Worm (Caenorhabditis elegans) whole organism, young adult: Measurements from ENCODE around the gene bath-3.
"Not testable (repeated sequence)": the region's sequence is repeated elsewhere in the genome, so short reads cannot be mapped to it uniquely, and the experiment has no call there.

Source experiments
- B0019.2 ChIP-seq: fragments of 200-800 bp; sonication (Bioruptor generic); conservative IDR thresholded peaks from 2 replicates; pipeline ENCODE4 v1.3.6; 2022; ENCODE audit warnings: missing genetic modification reagents, missing genetic modification characterization, missing compliant biosample characterization
- B0035.1 ChIP-seq: sonication (generic microtip); optimal IDR thresholded peaks from 2 replicates; lab custom pipeline; 2016; ENCODE audit warnings: missing genetic modification characterization, mild to moderate bottlenecking, missing compliant biosample characterization, missing genotype, missing genetic modification reagents
- C06A6.2 ChIP-seq: fragments of 200-800 bp; sonication (Bioruptor generic); conservative IDR thresholded peaks from 2 replicates; pipeline ENCODE4 v1.3.6; 2022; ENCODE audit warnings: missing genetic modification characterization, missing compliant biosample characterization
- F23B12.7 ChIP-seq: sonication (generic microtip); optimal IDR thresholded peaks from 2 replicates; lab custom pipeline; 2017; ENCODE audit warnings: missing genetic modification characterization, mild to moderate bottlenecking, missing compliant biosample characterization, antibody characterized with exemption, moderate library complexity; ENCODE audit not compliant: insufficient read depth
- F37B4.10 ChIP-seq: fragments of 200-800 bp; sonication (Bioruptor generic); IDR thresholded peaks from 2 replicates; pipeline ENCODE4 v1.3.6; 2022; ENCODE audit warnings: missing genetic modification characterization, missing compliant biosample characterization
- F52B5.7 ChIP-seq: sonication (generic microtip); optimal IDR thresholded peaks from 2 replicates; lab custom pipeline; 2016; ENCODE audit warnings: mild to moderate bottlenecking, missing genetic modification characterization, missing compliant biosample characterization
- Y56A3A.18 ChIP-seq: fragments of 200-800 bp; sonication (Bioruptor generic); IDR thresholded peaks from 2 replicates; pipeline ENCODE4 v1.3.6; 2022; ENCODE audit warnings: missing genetic modification reagents, missing genetic modification characterization, missing compliant biosample characterization
- ZK185.1 ChIP-seq: sonication (generic microtip); optimal IDR thresholded peaks from 2 replicates; lab custom pipeline; 2016; ENCODE audit warnings: mild to moderate bottlenecking, missing genetic modification characterization, missing compliant biosample characterization; ENCODE audit not compliant: poor library complexity, severe bottlenecking
- attf-3 ChIP-seq: fragments of 200-800 bp; sonication (Bioruptor generic); conservative IDR thresholded peaks from 2 replicates; pipeline ENCODE4 v1.3.6; 2022; ENCODE audit warnings: missing genetic modification reagents, missing genetic modification characterization, missing compliant biosample characterization
- cebp-1 ChIP-seq, 2 experiments: fragments of 200-800 bp in 1 of 2; sonication (Bioruptor generic) in 1 of 2; sonication (generic microtip) in 1 of 2; IDR thresholded peaks in 1 of 2; optimal IDR thresholded peaks in 1 of 2; 2 replicates each; pipeline versions ENCODE4 v1.3.6 to Lab custom; 2017 to 2022; ENCODE audit warnings: missing compliant biosample characterization in 2 of 2, missing genetic modification characterization in 2 of 2, mild to moderate bottlenecking in 1 of 2, missing genetic modification reagents in 1 of 2, moderate library complexity in 1 of 2
- ceh-58 ChIP-seq: fragments of 200-800 bp; sonication (Bioruptor generic); IDR thresholded peaks from 2 replicates; pipeline ENCODE4 v1.3.6; 2022; ENCODE audit warnings: missing genetic modification characterization, missing compliant biosample characterization
- dpff-1 ChIP-seq: sonication (generic microtip); optimal IDR thresholded peaks from 2 replicates; lab custom pipeline; 2017; ENCODE audit warnings: mild to moderate bottlenecking, missing genetic modification characterization, missing compliant biosample characterization
- efl-1 ChIP-seq: fragments of 150-350 bp; optimal IDR thresholded peaks from 2 replicates; lab custom pipeline; 2014; ENCODE audit warnings: missing biosample characterization, missing genetic modification reagents, missing genetic modification characterization
- egl-18 ChIP-seq: fragments of 200-800 bp; sonication (Bioruptor generic); IDR thresholded peaks from 2 replicates; pipeline ENCODE4 v1.3.6; 2022; ENCODE audit warnings: missing genetic modification reagents, missing genetic modification characterization, missing compliant biosample characterization
- egl-44 ChIP-seq: fragments of 200-800 bp; sonication (Bioruptor generic); IDR thresholded peaks from 2 replicates; pipeline ENCODE4 v1.3.6; 2022; ENCODE audit warnings: missing genetic modification reagents, missing genetic modification characterization, missing compliant biosample characterization
- ekl-4 ChIP-seq: fragments of 200-800 bp; sonication (Bioruptor generic); IDR thresholded peaks from 2 replicates; pipeline ENCODE4 v1.3.6; 2022; ENCODE audit warnings: missing genetic modification reagents, missing genetic modification characterization, missing compliant biosample characterization
- gei-17 ChIP-seq: fragments of 200-800 bp; sonication (Bioruptor generic); optimal IDR thresholded peaks from 2 replicates; lab custom pipeline; 2018; ENCODE audit warnings: mild to moderate bottlenecking, missing genetic modification characterization, missing compliant biosample characterization
- lag-1 ChIP-seq: fragments of 200-800 bp; sonication (Bioruptor generic); IDR thresholded peaks from 2 replicates; pipeline ENCODE4 v1.3.6; 2022; ENCODE audit warnings: missing genetic modification reagents, missing genetic modification characterization, missing compliant biosample characterization
- let-607 ChIP-seq, 2 experiments: fragments of 200-800 bp in 1 of 2; sonication (Bioruptor generic) in 1 of 2; sonication (generic microtip) in 1 of 2; optimal IDR thresholded peaks; 2 replicates each; lab custom pipeline; 2016 to 2018; ENCODE audit warnings: mild to moderate bottlenecking in 2 of 2, missing compliant biosample characterization in 2 of 2, missing genetic modification characterization in 2 of 2, moderate library complexity in 2 of 2, missing genotype in 1 of 2
- lin-26 ChIP-seq: fragments of 200-800 bp; sonication (Bioruptor generic); IDR thresholded peaks from 2 replicates; pipeline ENCODE4 v1.3.6; 2022; ENCODE audit warnings: missing genetic modification reagents, missing genetic modification characterization, missing compliant biosample characterization
- madf-10 ChIP-seq: sonication (generic microtip); optimal IDR thresholded peaks from 2 replicates; lab custom pipeline; 2016; ENCODE audit warnings: mild to moderate bottlenecking, missing genetic modification characterization, missing compliant biosample characterization
- mes-4 ChIP-seq: sonication (generic microtip); optimal IDR thresholded peaks from 2 replicates; lab custom pipeline; 2016; ENCODE audit warnings: missing genotype, missing genetic modification characterization, missing compliant biosample characterization
- rpc-1 ChIP-seq, 2 experiments: fragments of 150-350 bp in 1 of 2; sonication (generic microtip) in 1 of 2; optimal IDR thresholded peaks; 2 replicates each; lab custom pipeline; 2014 to 2018; ENCODE audit warnings: missing biosample characterization in 1 of 2, missing genetic modification characterization in 1 of 2, missing genetic modification reagents in 1 of 2, missing genotype in 1 of 2
- snpc-1.1 ChIP-seq: sonication (generic microtip); optimal IDR thresholded peaks from 2 replicates; lab custom pipeline; 2017; ENCODE audit warnings: missing genetic modification characterization, mild to moderate bottlenecking, missing compliant biosample characterization, antibody characterized with exemption, moderate library complexity, missing genotype, missing genetic modification reagents; ENCODE audit not compliant: insufficient read depth
- snpc-1.3 ChIP-seq: sonication (generic microtip); optimal IDR thresholded peaks from 2 replicates; lab custom pipeline; 2017; ENCODE audit warnings: missing genetic modification characterization, mild to moderate bottlenecking, missing compliant biosample characterization, antibody characterized with exemption, moderate library complexity, missing genotype, missing genetic modification reagents; ENCODE audit not compliant: insufficient read depth
- somi-1 ChIP-seq: fragments of 200-800 bp; sonication (Bioruptor generic); optimal IDR thresholded peaks from 2 replicates; lab custom pipeline; 2018; ENCODE audit warnings: mild to moderate bottlenecking, missing genetic modification characterization, missing compliant biosample characterization
- sptf-2 ChIP-seq: fragments of 200-800 bp; sonication (Bioruptor generic); optimal IDR thresholded peaks from 2 replicates; lab custom pipeline; 2018; ENCODE audit warnings: mild to moderate bottlenecking, missing genetic modification characterization, missing compliant biosample characterization
- tbp1 ChIP-seq: fragments of 200-800 bp; sonication (Bioruptor generic); optimal IDR thresholded peaks from 2 replicates; lab custom pipeline; 2018; ENCODE audit warnings: mild to moderate bottlenecking, missing genetic modification characterization, missing compliant biosample characterization
- tlf-1 ChIP-seq: fragments of 200-800 bp; sonication (Bioruptor generic); optimal IDR thresholded peaks from 2 replicates; lab custom pipeline; 2018; ENCODE audit warnings: mild to moderate bottlenecking, missing genetic modification characterization, missing compliant biosample characterization
- unc-130 ChIP-seq: sonication (generic microtip); optimal IDR thresholded peaks from 2 replicates; lab custom pipeline; 2016; ENCODE audit warnings: missing genetic modification reagents, missing genetic modification characterization, missing compliant biosample characterization
- unc-62 ChIP-seq: fragments of 150-350 bp; optimal IDR thresholded peaks from 2 replicates; lab custom pipeline; 2014; ENCODE audit warnings: missing biosample characterization, missing genetic modification reagents, missing genetic modification characterization
- ztf-26 ChIP-seq: sonication (generic microtip); optimal IDR thresholded peaks from 2 replicates; lab custom pipeline; 2017; ENCODE audit warnings: missing genetic modification characterization, missing compliant biosample characterization

The bath-3 gene

DNA sequence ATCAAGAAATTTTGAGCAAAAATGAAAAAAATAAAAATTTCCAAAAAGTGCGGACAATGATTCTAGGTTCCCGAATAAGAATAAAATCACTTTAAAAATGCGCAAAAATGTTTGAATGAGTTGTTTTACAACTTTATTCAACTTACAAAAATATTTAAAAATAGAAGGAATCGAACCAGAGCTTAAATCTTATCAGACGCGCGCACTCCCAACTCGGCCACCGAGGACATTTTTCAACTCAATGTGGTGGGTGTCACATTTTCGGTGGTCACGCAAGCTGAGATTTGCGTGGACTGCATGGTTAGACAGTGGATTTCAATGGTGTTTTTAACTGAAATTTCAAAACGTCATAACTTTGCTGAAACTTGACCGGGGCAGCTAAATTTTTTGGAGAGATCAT lies 5.6 kb downstream of the bath-3 start:
- not testable (repeated sequence) for TF ChIP-seq rpc-1 (optimal IDR thresholded peaks at IDR 0.05; lab: Kevin White, UChicago)
- TF ChIP-seq rpc-1 (tag; optimal IDR thresholded peaks at IDR 0.05; lab: Kevin White, UChicago): peak; percentile 28
- peak; percentile 62; the same call in 1 of the 2 replicates for TF ChIP-seq lin-26 (GFP tag; lab: Robert Waterston, UW)
- peak; percentile 65 for TF ChIP-seq tbp1 (GFP tag; lab: Kevin White, UChicago)

DNA sequence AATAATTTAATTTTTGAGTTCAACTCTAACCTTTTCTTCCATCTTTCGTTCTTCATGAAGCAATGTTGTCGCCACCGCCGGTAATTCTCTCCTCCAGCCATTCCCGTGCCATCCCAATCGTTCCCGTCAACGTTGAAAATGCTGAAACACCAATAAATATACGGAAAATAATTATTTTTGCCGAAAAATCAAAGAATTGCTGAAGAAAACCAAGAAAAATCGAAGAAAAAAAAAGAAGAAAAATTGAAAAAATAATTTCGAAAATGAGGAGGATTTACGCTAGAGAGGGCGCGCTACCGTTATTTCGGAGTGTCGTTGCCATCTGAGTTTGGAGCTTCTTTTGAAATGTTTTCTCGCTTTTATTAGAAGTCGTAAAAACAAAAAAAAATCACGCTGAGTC lies 6.8 kb downstream of the bath-3 start, which contains the start of gene cya-2:
Gene cya-2, minus strand, starts transcription at position 101 of the 400 bp plus-strand sequence.
- not testable (repeated sequence) for TF ChIP-seq C06A6.2 (GFP tag; lab: Robert Waterston, UW); Y56A3A.18; F23B12.7 (tag; lab: Kevin White, UChicago)

DNA sequence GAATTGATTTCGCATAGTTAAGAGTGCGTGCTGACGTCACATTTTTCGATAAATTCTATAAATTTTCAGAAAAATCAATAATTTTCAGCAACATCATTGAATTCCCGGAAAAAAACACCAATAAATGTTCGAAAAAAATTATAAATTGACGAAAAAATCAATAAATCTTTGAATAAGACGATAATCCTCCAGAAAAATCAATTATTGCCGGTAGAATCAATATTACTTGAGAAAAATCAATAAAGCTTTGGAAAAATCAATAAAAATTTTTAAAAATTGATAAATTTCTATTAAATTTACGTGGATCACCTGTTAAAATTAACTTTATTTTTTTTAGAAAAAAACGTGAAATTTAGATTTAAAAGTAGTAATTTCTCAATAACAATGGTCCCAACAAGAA lies 16.4 kb downstream of the bath-3 start:
- TF ChIP-seq snpc-1.1 (tag; lab: Kevin White, UChicago) (no peak), unc-62 (GFP tag; lab: Kevin White, UChicago) (no peak), B0019.2 (GFP tag; lab: Robert Waterston, UW) (no peak), lag-1 (GFP tag; lab: Robert Waterston, UW) (no peak), ZK185.1 (tag; lab: Kevin White, UChicago) (no peak), egl-18 (GFP tag; lab: Robert Waterston, UW) (no peak), F52B5.7 (tag; lab: Kevin White, UChicago) (no peak), ceh-58 (no peak), ekl-4 (no peak), B0035.1 (no peak)

DNA sequence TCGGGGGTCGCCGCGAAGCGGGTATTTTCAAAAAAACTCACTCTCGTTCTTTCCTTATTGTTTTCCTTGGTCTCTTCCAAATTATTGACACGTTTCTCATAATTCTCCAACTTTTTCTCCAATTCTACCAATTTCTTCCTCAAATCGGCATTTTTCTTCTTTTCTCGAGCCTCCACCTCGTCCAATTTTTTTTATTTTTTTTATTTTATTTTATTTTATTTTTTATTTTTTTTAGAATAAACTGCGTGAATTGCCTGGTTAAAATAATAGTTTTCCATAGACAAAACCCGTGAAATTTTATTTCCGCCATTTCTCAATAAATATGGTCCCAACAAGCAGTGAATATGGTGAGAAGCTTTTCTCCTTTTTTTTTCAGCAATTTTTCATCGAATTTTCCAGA lies 17.6 kb downstream of the bath-3 start, which contains the start of gene F59H6.15:
Gene F59H6.15, plus strand, starts transcription at position 301 of the 400 bp plus-strand sequence.
- TF ChIP-seq tlf-1 (GFP tag; lab: Kevin White, UChicago) (no peak), attf-3 (no peak), efl-1 (GFP tag; lab: Kevin White, UChicago) (no peak), madf-10 (no peak), ZK185.1 (tag; lab: Kevin White, UChicago) (no peak), dpff-1 (tag; lab: Kevin White, UChicago) (no peak), rpc-1 (optimal IDR thresholded peaks at IDR 0.05; lab: Kevin White, UChicago) (no peak), rpc-1 (tag; optimal IDR thresholded peaks at IDR 0.05; lab: Kevin White, UChicago) (no peak), snpc-1.1 (tag; lab: Kevin White, UChicago) (no peak), sptf-2 (no peak), mes-4 (tag; lab: Kevin White, UChicago) (no peak), somi-1 (no peak), ztf-26 (no peak), egl-44 (no peak), F37B4.10 (GFP tag; lab: Robert Waterston, UW) (no peak), cebp-1 (GFP tag; IDR thresholded peaks at IDR 0.05; lab: Robert Waterston, UW) (no peak), cebp-1 (tag; optimal IDR thresholded peaks at IDR 0.05; lab: Kevin White, UChicago) (no peak), gei-17 (GFP tag; lab: Kevin White, UChicago) (no peak)

DNA sequence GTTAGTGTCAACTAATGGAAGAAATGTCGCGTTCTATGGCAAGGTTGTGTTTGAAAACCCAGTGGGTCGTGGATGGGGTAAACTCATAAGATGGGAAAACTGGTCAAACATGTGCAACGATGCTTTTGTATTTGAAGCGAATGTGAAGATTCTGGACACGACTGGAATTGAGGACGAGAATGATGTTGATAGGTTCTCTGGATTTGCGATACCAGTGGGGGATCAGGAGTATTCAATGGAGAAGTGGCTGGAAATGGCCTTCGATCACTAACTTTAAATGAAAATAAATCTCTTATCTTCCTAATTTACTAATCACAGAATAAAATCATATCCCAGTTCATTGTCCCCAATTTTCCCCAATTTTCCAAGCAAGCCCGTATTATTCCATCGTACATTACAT lies 19.1 kb downstream of the bath-3 start:
- no peak for TF ChIP-seq snpc-1.3 (tag; lab: Kevin White, UChicago)
- TF ChIP-seq unc-130 (GFP tag; lab: Kevin White, UChicago): no peak
- no peak for TF ChIP-seq let-607 (tag; optimal IDR thresholded peaks at IDR 0.05; lab: Kevin White, UChicago)
